Worm (Caenorhabditis elegans): Measurements from ENCODE around the gene C25F9.2.

DNA sequence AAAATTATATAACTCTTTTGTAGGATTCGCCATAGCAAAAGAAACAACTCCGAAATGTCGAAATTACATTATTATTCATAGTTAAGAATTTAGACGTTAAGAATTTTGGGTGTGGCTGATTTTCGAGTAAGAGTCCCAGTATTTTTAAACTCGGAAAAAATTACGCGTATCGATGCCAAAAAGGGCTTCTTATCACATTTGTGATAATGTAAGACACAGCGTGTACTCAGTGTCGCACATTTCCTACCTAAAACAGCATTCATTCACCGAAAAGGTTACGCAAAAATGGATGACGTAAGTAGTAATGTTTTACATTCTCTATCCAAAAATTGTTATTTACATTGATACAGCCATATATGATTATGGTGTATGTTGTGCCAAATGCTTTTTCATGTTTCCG is 28.3 kb downstream of the C25F9.2 start, which contains the start of gene M04C3.5:
- no peak for TF ChIP-seq nhr-76 (tag; optimal IDR thresholded peaks at IDR 0.05)
- no peak for TF ChIP-seq nhr-77 (tag; optimal IDR thresholded peaks at IDR 0.05)
- TF ChIP-seq ceh-82 (tag; optimal IDR thresholded peaks at IDR 0.05): no peak

All from whole organism, L3 larva.